Fruit fly (Drosophila melanogaster) Kc167 (cell line): ENCODE results near the gene CG42792.

Experiments
- Myc ChIP-seq: fragments of >200 bp; optimal IDR thresholded peaks from 2 replicates; lab custom pipeline; 2017; ENCODE audit warnings: missing external identifiers
- Sin3A ChIP-seq: fragments of >200 bp; optimal IDR thresholded peaks from 2 replicates; lab custom pipeline; 2018; ENCODE audit warnings: missing external identifiers
- h ChIP-seq: fragments of >200 bp; optimal IDR thresholded peaks from 3 replicates; lab custom pipeline; 2018; ENCODE audit warnings: missing external identifiers
- insv ChIP-seq: fragments of >200 bp; optimal IDR thresholded peaks from 3 replicates; lab custom pipeline; 2018; ENCODE audit warnings: missing external identifiers
- psq ChIP-seq: fragments of >200 bp; optimal IDR thresholded peaks from 2 replicates; lab custom pipeline; 2017; ENCODE audit warnings: missing external identifiers
- ttk ChIP-seq: sonication (Bioruptor generic); optimal IDR thresholded peaks from 2 replicates; lab custom pipeline; 2017; ENCODE audit warnings: missing external identifiers

CG42792 gene

DNA sequence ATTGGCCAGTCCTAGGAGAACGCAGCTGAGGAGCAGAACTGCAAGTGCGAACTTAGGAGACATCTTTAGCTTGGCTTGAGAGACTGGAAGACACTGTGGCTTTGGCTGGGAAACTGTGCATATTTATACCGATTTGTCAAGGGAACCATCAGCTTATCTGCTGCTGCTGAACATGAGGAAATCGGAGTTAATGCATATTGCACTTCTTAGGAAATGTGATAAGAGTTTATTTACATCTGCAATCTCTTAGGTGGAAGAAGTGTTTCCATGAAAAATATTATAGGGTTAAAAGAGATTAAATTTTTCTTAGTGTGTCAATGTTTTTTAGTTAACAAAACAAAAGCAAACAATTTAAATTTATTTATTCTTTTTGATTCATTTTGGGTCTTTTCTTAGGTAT is at the start of gene CG42792:
Gene CG42792 (minus strand): TSS at position 101 of the 400 bp plus-strand sequence.
- TF ChIP-seq Myc (no peak), psq (lab: Kevin White, UChicago) (no peak), h (lab: Kevin White, UChicago) (no peak), Sin3A (no peak), insv (lab: Kevin White, UChicago) (no peak), ttk (lab: Kevin White, UChicago) (no peak)

DNA sequence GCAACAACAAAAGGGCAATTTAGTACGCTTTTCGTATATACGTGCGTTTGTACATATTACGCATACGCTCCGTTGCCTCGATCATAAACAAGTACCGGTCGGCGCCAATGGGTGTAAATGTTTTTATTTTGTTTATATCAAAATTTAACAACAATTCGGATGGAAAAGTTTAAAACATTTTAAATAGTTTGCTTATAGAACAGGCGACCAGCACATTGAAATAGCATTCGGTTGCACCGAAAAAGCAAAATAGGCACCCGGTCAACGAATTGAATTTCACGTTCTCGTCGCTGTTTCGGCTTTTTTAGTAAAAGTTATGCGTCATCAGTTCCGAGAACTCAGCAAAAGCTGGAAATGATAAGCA is 48.4 kb upstream of the CG42792 start:
- no peak for TF ChIP-seq insv (lab: Kevin White, UChicago)
- no peak for TF ChIP-seq psq (lab: Kevin White, UChicago)
- TF ChIP-seq h (lab: Kevin White, UChicago) = no peak
- TF ChIP-seq Myc = no peak
- TF ChIP-seq Sin3A = no peak
- TF ChIP-seq ttk (lab: Kevin White, UChicago) = no peak

DNA sequence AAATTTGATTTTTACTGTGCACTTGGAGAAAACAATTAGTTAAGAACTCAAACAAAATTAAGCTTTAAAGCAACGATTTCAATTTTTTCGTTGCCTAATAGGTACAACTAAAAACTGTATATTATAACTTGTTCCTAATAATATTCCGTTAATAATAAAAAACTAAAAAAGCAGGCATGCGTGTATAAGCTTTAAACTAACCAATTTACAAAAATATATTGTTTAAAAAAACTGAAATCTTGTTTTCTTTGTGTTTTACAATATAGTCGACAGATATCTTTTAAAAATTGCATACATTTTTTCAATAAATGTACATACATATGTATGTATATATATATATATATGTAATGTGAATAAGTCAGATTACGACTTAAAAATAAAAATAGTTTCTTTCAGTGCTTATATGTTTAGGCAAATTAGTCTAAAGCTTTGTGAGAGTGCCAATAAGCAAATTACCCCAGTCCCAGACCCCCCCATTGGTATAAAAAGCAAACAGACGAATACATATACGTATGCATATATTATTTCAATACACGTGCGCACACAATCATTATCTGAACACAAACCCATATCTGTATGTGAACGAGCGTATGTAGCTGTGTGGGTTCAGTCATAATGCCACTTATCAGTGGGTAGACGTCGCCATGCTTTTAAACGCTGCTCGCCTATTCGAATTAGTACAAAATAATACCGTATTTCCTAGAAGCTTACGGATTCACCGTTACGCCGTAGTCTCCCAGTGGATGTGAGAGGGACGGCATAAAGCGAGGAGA is 47.8 kb upstream of the CG42792 start:
- TF ChIP-seq ttk (lab: Kevin White, UChicago) = no peak
- TF ChIP-seq h (lab: Kevin White, UChicago) = no peak
- TF ChIP-seq Sin3A = no peak
- TF ChIP-seq Myc = no peak
- no peak for TF ChIP-seq psq (lab: Kevin White, UChicago)
- no peak for TF ChIP-seq insv (lab: Kevin White, UChicago)

DNA sequence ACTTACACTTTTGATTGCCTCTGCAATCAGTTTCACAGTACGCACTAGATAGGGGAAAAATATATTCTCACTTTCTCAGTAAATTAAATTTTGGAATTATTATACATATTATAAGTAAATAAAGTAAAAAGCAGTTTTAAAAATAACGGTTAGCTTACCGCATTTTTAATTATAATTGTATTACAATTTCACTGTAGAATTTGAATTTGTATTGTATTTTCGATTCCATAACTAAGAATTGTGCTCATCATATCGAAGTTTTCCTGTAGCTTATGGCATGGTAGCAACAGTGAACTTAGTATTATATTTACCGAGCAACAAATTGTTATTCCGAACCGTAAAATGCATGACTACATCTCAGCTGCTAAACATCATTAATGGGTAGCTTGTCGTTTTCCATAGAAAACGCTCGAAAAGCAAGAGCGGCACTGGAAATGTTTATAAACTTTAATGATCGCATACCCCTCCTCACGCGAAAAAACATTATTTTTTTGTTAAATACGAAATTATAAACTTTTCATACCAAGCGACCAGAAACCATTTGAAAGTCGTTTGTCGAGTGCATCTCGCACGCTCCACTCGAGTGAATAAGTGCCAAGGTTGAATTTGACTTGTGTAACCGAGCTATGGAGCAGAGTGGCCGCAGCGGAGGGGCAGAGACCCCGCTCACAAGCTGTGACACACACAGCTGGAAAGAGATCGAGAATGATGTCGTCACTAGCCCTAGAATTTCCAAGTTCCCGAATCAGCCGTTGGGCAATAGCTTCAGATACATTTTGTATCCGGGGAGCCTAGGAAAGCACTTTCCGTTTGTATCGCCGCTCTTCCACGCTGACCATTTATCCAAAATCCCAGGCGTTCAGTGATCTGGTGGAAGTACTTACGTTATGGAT is 47.0 kb upstream of the CG42792 start:
- TF ChIP-seq Myc (no peak), psq (lab: Kevin White, UChicago) (no peak), h (lab: Kevin White, UChicago) (no peak), insv (lab: Kevin White, UChicago) (no peak), Sin3A (no peak), ttk (lab: Kevin White, UChicago) (no peak)

DNA sequence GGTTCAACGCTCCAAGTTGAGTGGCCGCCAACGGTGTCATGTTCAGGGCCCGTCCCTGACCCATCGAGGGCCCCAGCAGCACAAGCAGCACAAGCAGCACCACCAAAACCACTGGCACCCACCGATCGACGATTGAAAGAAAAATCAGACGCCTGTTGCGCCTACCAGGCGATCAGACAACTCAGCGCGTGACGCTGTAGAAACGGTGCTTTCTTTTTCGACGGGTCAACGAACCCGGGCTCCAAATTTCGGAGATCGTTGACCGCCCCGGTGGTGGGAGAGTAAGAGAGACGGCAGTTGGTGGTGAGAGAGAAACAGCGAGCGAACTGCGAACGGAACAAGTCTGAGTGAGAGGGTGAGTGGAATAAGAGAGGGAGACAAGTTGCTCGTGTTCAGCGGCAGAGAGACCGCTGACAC is 46.3 kb upstream of the CG42792 start:
- TF ChIP-seq Myc (no peak), ttk (lab: Kevin White, UChicago) (no peak), insv (lab: Kevin White, UChicago) (no peak), psq (lab: Kevin White, UChicago) (no peak), Sin3A (no peak), h (lab: Kevin White, UChicago) (no peak)

DNA sequence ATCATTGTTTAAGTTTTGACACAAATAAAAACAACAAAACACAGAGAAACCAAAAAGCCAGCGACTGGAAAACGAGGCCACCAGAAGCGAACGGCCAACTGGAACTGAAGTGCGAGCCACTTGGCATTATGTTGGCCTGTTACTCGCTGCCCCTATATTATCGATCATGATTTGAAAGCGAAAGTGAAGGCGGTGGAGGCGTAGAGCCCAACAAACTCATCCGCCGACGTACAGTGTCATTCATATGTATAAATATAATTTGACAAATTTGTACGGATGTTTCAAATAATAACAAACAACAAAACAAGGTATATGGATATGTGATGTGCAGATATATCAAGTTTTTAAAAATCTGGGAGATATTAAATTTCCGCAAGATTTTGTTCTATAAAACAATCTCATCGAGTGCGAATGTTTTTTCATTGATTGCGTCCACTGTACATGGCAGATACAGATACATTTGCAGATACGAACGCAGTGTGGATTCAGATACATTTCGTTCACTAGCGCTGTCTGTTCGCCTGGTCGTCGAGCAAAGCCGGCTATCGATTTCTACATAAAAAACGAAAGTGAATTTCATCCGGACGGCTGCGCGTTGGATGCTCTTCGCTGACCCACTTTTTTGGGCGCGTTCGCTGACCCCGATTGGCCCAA is 45.8 kb upstream of the CG42792 start:
- no peak for TF ChIP-seq Sin3A

DNA sequence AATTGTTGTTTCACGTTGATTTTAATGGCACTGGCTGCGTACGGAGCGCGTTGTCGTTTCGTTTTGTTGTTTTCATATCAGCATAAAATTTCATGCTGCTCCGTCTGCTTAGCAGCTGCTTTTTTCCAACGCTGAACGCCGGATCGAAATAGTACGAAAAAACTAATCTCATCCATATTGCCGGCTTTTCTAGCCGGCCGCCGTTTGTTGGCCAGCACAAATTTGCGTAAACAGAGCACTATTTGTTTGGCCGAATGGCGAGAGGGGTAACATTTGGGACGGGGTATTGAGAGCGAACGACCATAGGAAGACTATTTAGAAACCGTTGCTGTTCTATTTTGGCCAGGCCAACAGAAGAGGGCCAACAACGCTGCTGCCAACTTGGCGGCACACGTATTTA is 44.6 kb upstream of the CG42792 start:
- TF ChIP-seq Sin3A = no peak
- no peak for TF ChIP-seq ttk (lab: Kevin White, UChicago)
- TF ChIP-seq psq (lab: Kevin White, UChicago) = no peak
- no peak for TF ChIP-seq Myc
- no peak for TF ChIP-seq insv (lab: Kevin White, UChicago)
- TF ChIP-seq h (lab: Kevin White, UChicago) = no peak

DNA sequence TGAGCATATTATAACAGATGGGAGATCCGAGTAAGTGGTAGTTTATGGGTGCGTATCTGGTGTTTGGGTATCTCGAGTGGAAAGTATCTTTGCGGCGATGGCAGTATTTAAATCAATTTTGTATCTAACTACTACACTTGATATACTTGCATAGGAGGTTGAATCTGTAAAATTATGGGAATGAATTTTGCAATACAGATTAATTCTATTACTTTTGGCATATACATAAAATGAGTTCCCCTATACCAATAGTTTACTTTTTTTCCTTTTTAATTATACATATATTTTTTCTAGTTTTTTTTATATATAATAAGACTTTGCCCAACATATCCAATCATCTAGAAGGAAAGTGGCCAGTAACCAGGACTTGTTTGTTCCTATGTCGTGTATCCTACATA is 44.0 kb upstream of the CG42792 start:
- TF ChIP-seq ttk (lab: Kevin White, UChicago) = no peak
- no peak for TF ChIP-seq Sin3A
- TF ChIP-seq insv (lab: Kevin White, UChicago) = no peak
- TF ChIP-seq Myc = no peak
- no peak for TF ChIP-seq psq (lab: Kevin White, UChicago)

DNA sequence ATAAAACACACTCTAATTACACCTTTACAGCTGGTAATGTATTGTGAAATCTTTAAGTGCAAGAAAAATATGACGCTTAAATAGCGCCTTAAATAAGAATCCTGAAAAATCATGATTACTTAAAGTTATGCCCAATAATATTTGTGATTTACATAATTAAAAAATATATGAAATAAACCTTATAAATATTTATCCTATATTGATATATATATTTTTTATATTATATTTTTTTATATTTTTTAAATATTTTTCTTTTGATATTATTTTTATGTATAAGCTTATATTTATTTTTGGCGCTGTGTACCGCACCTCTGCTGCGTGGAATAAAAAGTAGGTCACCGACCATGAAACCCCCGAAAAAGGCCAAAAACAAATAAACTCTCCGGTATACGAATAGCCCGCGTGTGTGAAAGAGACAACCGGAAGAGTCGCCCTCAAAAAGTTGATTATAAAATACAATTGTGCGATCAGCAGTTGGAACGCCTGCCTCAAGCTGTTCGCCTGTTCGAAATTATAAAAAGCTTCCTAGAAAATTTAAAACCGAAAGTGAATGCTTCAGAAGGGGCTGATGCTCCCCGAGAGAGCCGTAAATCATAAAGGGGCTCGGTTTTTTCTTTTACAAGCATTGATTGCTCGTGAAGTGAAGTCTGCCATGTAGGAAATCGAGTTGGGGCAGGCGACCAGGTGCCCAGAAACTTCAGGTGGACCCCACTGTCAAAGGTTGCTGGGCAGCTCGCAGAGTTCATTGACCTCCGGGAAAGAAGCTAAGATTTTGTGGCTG is 43.4 kb upstream of the CG42792 start:
- TF ChIP-seq Sin3A (no peak), psq (lab: Kevin White, UChicago) (no peak), insv (lab: Kevin White, UChicago) (no peak), h (lab: Kevin White, UChicago) (no peak), Myc (no peak), ttk (lab: Kevin White, UChicago) (no peak)

DNA sequence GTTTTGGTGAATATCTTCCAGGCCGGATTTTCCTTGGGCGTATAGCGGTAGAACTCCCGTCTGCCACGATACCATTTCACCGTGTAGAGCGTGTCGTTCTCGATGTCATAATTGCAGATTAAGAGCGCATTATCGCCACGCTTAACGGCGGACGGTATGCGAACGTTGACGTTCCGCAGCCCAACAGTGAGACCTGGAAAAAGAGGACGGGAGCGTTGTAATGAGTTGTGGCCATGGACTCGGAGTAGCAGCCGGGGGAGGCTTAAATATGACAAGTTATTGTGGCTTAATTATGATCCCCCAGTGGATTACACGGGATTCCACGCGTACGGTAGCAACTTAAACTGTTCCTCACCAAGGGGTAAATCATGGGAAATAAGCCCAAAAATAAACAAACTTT is 42.8 kb upstream of the CG42792 start:
- TF ChIP-seq ttk (lab: Kevin White, UChicago) (no peak), h (lab: Kevin White, UChicago) (no peak), Myc (no peak), insv (lab: Kevin White, UChicago) (no peak), Sin3A (no peak), psq (lab: Kevin White, UChicago) (no peak)

DNA sequence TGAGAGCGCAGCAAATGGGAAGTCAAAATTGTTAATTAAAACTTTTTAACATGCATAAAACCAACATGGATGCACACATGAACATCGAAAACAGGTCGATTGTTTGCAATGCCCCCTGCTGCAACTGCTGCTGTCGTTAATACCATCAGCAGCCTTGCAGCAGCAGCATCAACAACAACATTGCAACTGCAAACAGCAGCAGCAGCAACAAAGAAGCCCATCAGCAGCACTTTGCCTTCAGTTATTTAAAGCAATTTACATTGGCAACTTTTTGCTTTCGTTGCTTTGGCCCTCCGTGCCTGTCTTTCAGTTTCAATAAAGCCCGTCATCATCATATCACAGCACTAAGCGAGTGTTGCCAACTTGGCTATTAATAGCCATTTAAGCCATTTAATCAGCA is 42.1 kb upstream of the CG42792 start:
- TF ChIP-seq psq (lab: Kevin White, UChicago) (no peak), h (lab: Kevin White, UChicago) (no peak), Sin3A (no peak), insv (lab: Kevin White, UChicago) (no peak), ttk (lab: Kevin White, UChicago) (no peak)
